Worm (Caenorhabditis elegans) whole organism, early embryonic: ENCODE data around the gene msp-152.

Source experiments
- ama-1 ChIP-seq: fragments of 150-350 bp; optimal IDR thresholded peaks from 2 replicates; lab custom pipeline; 2014
- hnd-1 ChIP-seq: sonication (generic microtip); optimal IDR thresholded peaks from 2 replicates; lab custom pipeline; 2016; ENCODE audit warnings: missing genetic modification characterization, missing compliant biosample characterization

DNA sequence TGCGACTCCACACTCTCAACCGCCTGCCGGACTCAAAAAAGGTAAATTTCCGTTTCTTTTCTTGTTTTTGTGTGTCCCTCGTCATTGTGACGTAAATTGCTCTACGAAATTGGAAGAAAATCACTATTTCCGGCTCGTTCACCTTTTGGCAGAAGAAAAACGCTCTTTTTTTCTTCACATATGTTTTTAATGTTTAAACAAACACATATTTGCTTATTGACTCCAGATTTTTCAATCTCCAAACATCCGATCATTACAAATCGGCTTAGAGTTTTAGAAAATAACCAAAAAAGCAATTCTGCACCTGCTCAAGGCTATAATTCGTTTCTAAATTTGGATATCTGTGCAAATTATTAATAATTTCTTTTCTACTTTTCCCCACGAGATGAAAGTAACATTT is 26.9 kb upstream of the msp-152 start:
- TF ChIP-seq hnd-1 (tag; lab: Kevin White, UChicago) (no peak), ama-1 (lab: Kevin White, UChicago) (no peak)
